Fruit fly (Drosophila melanogaster) whole organism, prepupa: ENCODE results near the gene Ten-a.

ENCODE experiments used
- Blimp-1 ChIP-seq: fragments of 200-800 bp; sonication (Bioruptor generic); optimal IDR thresholded peaks from 3 replicates; lab custom pipeline; 2017; ENCODE audit warnings: missing biosample characterization, missing genetic modification characterization, mild to moderate bottlenecking, moderate library complexity, missing genetic modification reagents
- CG10631 ChIP-seq: fragments of 200-800 bp; sonication (Bioruptor generic); optimal IDR thresholded peaks from 2 replicates; lab custom pipeline; 2016; ENCODE audit warnings: missing biosample characterization, missing genetic modification characterization
- CG10669 ChIP-seq: fragments of 200-800 bp; sonication (Bioruptor generic); optimal IDR thresholded peaks from 3 replicates; lab custom pipeline; 2018; ENCODE audit warnings: missing biosample characterization, mild to moderate bottlenecking, missing genetic modification characterization, moderate library complexity
- CG11294 ChIP-seq: fragments of 200-800 bp; sonication (Bioruptor generic); IDR thresholded peaks from 2 replicates; pipeline ENCODE4 v1.3.6; 2022; ENCODE audit warnings: missing biosample characterization, missing genetic modification characterization
- CG11762 ChIP-seq: fragments of 200-800 bp; sonication (Bioruptor generic); optimal IDR thresholded peaks from 3 replicates; lab custom pipeline; 2016; ENCODE audit warnings: missing biosample characterization, missing genetic modification characterization; ENCODE audit not compliant: insufficient read depth
- CG15336 ChIP-seq: fragments of 200-800 bp; sonication (Bioruptor generic); IDR thresholded peaks from 2 replicates; pipeline ENCODE4 v1.3.6; 2022; ENCODE audit warnings: missing biosample characterization, missing genetic modification characterization
- CG16779 ChIP-seq: fragments of 200-800 bp; sonication (Bioruptor generic); optimal IDR thresholded peaks from 3 replicates; lab custom pipeline; 2017; ENCODE audit warnings: missing biosample characterization, mild to moderate bottlenecking, missing genetic modification characterization
- CG3032 ChIP-seq: fragments of 200-800 bp; optimal IDR thresholded peaks from 2 replicates; lab custom pipeline; 2019; ENCODE audit warnings: missing biosample characterization, mild to moderate bottlenecking, missing genetic modification characterization, moderate library complexity
- CG31627 ChIP-seq: fragments of 200-800 bp; sonication (Bioruptor generic); optimal IDR thresholded peaks from 3 replicates; lab custom pipeline; 2016; ENCODE audit warnings: missing biosample characterization, missing genetic modification characterization
- CG32006 ChIP-seq: fragments of 200-800 bp; sonication (Bioruptor generic); optimal IDR thresholded peaks from 3 replicates; lab custom pipeline; 2017; ENCODE audit warnings: missing biosample characterization, mild to moderate bottlenecking, missing genetic modification characterization
- CG34406 ChIP-seq: fragments of 200-800 bp; sonication (Bioruptor generic); optimal IDR thresholded peaks from 3 replicates; lab custom pipeline; 2016; ENCODE audit warnings: missing biosample characterization, missing genetic modification characterization
- CG3919 ChIP-seq: fragments of 200-800 bp; sonication (Bioruptor generic); optimal IDR thresholded peaks from 3 replicates; lab custom pipeline; 2016; ENCODE audit warnings: missing biosample characterization, missing genetic modification characterization
- CG6276 ChIP-seq: fragments of 200-800 bp; sonication (Bioruptor generic); optimal IDR thresholded peaks from 2 replicates; lab custom pipeline; 2017; ENCODE audit warnings: missing biosample characterization, mild to moderate bottlenecking, missing genetic modification characterization
- CG6792 ChIP-seq: fragments of 200-800 bp; sonication (Bioruptor generic); optimal IDR thresholded peaks from 3 replicates; lab custom pipeline; 2016; ENCODE audit warnings: missing biosample characterization, missing genetic modification characterization
- CG6808 ChIP-seq: fragments of 200-800 bp; sonication (Bioruptor generic); optimal IDR thresholded peaks from 3 replicates; lab custom pipeline; 2017; ENCODE audit warnings: missing biosample characterization, missing genetic modification characterization, mild to moderate bottlenecking, moderate library complexity, missing genetic modification reagents
- CG6854 ChIP-seq: fragments of 200-800 bp; sonication (Bioruptor generic); optimal IDR thresholded peaks from 2 replicates; lab custom pipeline; 2017; ENCODE audit warnings: missing biosample characterization, mild to moderate bottlenecking, missing genetic modification characterization
- CG7368 ChIP-seq: fragments of 200-800 bp; sonication (Bioruptor generic); optimal IDR thresholded peaks from 3 replicates; lab custom pipeline; 2016; ENCODE audit warnings: missing biosample characterization, missing genetic modification characterization
- CG8119 ChIP-seq: fragments of 200-800 bp; sonication (Bioruptor generic); IDR thresholded peaks from 3 replicates; pipeline ENCODE4 v1.3.6; 2022; ENCODE audit warnings: missing biosample characterization, missing genetic modification characterization
- CG8319 ChIP-seq: fragments of 200-800 bp; sonication (Bioruptor generic); optimal IDR thresholded peaks from 3 replicates; lab custom pipeline; 2016; ENCODE audit warnings: missing biosample characterization, missing genetic modification characterization
- CG8632 ChIP-seq: fragments of 200-800 bp; sonication (Bioruptor generic); optimal IDR thresholded peaks from 3 replicates; lab custom pipeline; 2016; ENCODE audit warnings: missing biosample characterization, missing genetic modification characterization
- CG9139 ChIP-seq: fragments of 200-800 bp; sonication (Bioruptor generic); optimal IDR thresholded peaks from 3 replicates; lab custom pipeline; 2017; ENCODE audit warnings: missing biosample characterization, mild to moderate bottlenecking, missing genetic modification characterization
- Eip78C ChIP-seq: fragments of 200-800 bp; sonication (Bioruptor generic); peaks from one replicate; lab custom pipeline; 2016; ENCODE audit warnings: missing biosample characterization, missing genetic modification characterization
- Eip93F ChIP-seq: fragments of 200-800 bp; sonication (Bioruptor generic); optimal IDR thresholded peaks from 2 replicates; lab custom pipeline; 2016; ENCODE audit warnings: missing biosample characterization, mild to moderate bottlenecking, missing genetic modification characterization
- Ets21C ChIP-seq: fragments of 200-800 bp; sonication (Bioruptor generic); optimal IDR thresholded peaks from 3 replicates; lab custom pipeline; 2016; ENCODE audit warnings: missing biosample characterization, missing genetic modification characterization
- Ets96B ChIP-seq: fragments of 200-800 bp; optimal IDR thresholded peaks from 2 replicates; lab custom pipeline; 2019; ENCODE audit warnings: missing biosample characterization, mild to moderate bottlenecking, missing genetic modification characterization, moderate library complexity
- Gug ChIP-seq: fragments of 200-800 bp; sonication (Bioruptor generic); IDR thresholded peaks from 2 replicates; pipeline ENCODE4 v1.3.6; 2022; ENCODE audit warnings: missing biosample characterization, missing genetic modification characterization
- Hr4 ChIP-seq: fragments of 200-800 bp; sonication (Bioruptor generic); optimal IDR thresholded peaks from 3 replicates; lab custom pipeline; 2016; ENCODE audit warnings: missing biosample characterization, missing genetic modification characterization
- Lpt ChIP-seq: fragments of 200-800 bp; sonication (Bioruptor generic); optimal IDR thresholded peaks from 3 replicates; lab custom pipeline; 2016; ENCODE audit warnings: missing biosample characterization, missing genetic modification characterization
- Met ChIP-seq: fragments of 200-800 bp; sonication (Bioruptor generic); optimal IDR thresholded peaks from 3 replicates; lab custom pipeline; 2016; ENCODE audit warnings: missing biosample characterization, missing genetic modification characterization
- OdsH ChIP-seq: fragments of 200-800 bp; sonication (Bioruptor generic); optimal IDR thresholded peaks from 3 replicates; lab custom pipeline; 2016; ENCODE audit warnings: missing biosample characterization, missing genetic modification characterization
- Smox ChIP-seq: fragments of 200-800 bp; sonication (Bioruptor generic); optimal IDR thresholded peaks from 3 replicates; lab custom pipeline; 2016; ENCODE audit warnings: missing biosample characterization, missing genetic modification characterization
- Sox14 ChIP-seq: fragments of 200-800 bp; sonication (Bioruptor generic); optimal IDR thresholded peaks from 3 replicates; lab custom pipeline; 2016; ENCODE audit warnings: missing biosample characterization, missing genetic modification characterization
- Sox15 ChIP-seq: fragments of 200-800 bp; sonication (Bioruptor generic); optimal IDR thresholded peaks from 3 replicates; lab custom pipeline; 2016; ENCODE audit warnings: missing biosample characterization, missing genetic modification characterization
- achi ChIP-seq: fragments of 200-800 bp; sonication (Bioruptor generic); optimal IDR thresholded peaks from 3 replicates; lab custom pipeline; 2016; ENCODE audit warnings: missing biosample characterization, missing genetic modification characterization
- acj6 ChIP-seq: fragments of 200-800 bp; sonication (Bioruptor generic); optimal IDR thresholded peaks from 3 replicates; lab custom pipeline; 2016; ENCODE audit warnings: missing biosample characterization, missing genetic modification characterization
- cyc ChIP-seq: fragments of 200-800 bp; sonication (Bioruptor generic); optimal IDR thresholded peaks from 3 replicates; lab custom pipeline; 2016; ENCODE audit warnings: missing biosample characterization, missing genetic modification characterization
- dac ChIP-seq: fragments of 200-800 bp; sonication (Bioruptor generic); optimal IDR thresholded peaks from 2 replicates; lab custom pipeline; 2017; ENCODE audit warnings: missing biosample characterization, mild to moderate bottlenecking, missing genetic modification characterization
- dsx ChIP-seq: fragments of 200-800 bp; optimal IDR thresholded peaks from 3 replicates; lab custom pipeline; 2019; ENCODE audit warnings: missing biosample characterization, mild to moderate bottlenecking, missing genetic modification characterization, moderate library complexity; ENCODE audit not compliant: poor library complexity, severe bottlenecking
- eg ChIP-seq: fragments of 200-800 bp; sonication (Bioruptor generic); IDR thresholded peaks from 3 replicates; pipeline ENCODE4 v1.3.6; 2022; ENCODE audit warnings: missing biosample characterization, missing genetic modification characterization
- fd85E ChIP-seq: fragments of 200-800 bp; sonication (Bioruptor generic); optimal IDR thresholded peaks from 3 replicates; lab custom pipeline; 2016; ENCODE audit warnings: missing biosample characterization, missing genetic modification characterization
- fkh ChIP-seq: fragments of 200-800 bp; sonication (Bioruptor generic); optimal IDR thresholded peaks from 3 replicates; lab custom pipeline; 2017; ENCODE audit warnings: missing biosample characterization, mild to moderate bottlenecking, missing genetic modification characterization, moderate library complexity
- lz ChIP-seq: fragments of 200-800 bp; sonication (Bioruptor generic); optimal IDR thresholded peaks from 3 replicates; lab custom pipeline; 2016; ENCODE audit warnings: missing biosample characterization, missing genetic modification characterization
- spab ChIP-seq: fragments of 200-800 bp; sonication (Bioruptor generic); optimal IDR thresholded peaks from 2 replicates; lab custom pipeline; 2017; ENCODE audit warnings: missing biosample characterization, mild to moderate bottlenecking, missing genetic modification characterization, missing genetic modification reagents
- ss ChIP-seq, 2 experiments: fragments of 200-800 bp; sonication (Bioruptor generic); optimal IDR thresholded peaks; 2 replicates in 1 of 2; 3 replicates in 1 of 2; lab custom pipeline; 2017 to 2018; ENCODE audit warnings: mild to moderate bottlenecking in 2 of 2, missing biosample characterization in 2 of 2, missing genetic modification characterization in 2 of 2, moderate library complexity in 1 of 2
- svp ChIP-seq: fragments of 200-800 bp; sonication (Bioruptor generic); peaks from one replicate; lab custom pipeline; 2016; ENCODE audit warnings: missing biosample characterization, missing genetic modification characterization

The Ten-a gene

dm6 chrX:12075569-12075968, 32.1 kb downstream of the Ten-a start (continued):
- TF ChIP-seq dac (GFP tag; lab: Kevin White, UChicago) (no peak), CG11294 (GFP tag; lab: Robert Waterston, UW) (no peak), Smox (GFP tag; lab: Kevin White, UChicago) (no peak), CG6854 (GFP tag; lab: Kevin White, UChicago) (no peak), Eip93F (GFP tag; lab: Kevin White, UChicago) (no peak), fd85E (no peak), CG34406 (GFP tag; lab: Kevin White, UChicago) (no peak), CG3032 (tag; lab: Kevin White, UChicago) (no peak), CG11762 (GFP tag; lab: Kevin White, UChicago) (no peak), cyc (GFP tag; lab: Kevin White, UChicago) (peak; percentile 22), fkh (GFP tag; lab: Kevin White, UChicago) (no peak), CG31627 (GFP tag; lab: Kevin White, UChicago) (peak; percentile 36), CG9139 (GFP tag; lab: Kevin White, UChicago) (no peak), CG7368 (no peak), Sox14 (no peak), eg (GFP tag; lab: Robert Waterston, UW) (peak; percentile 46; the same call in 1 of the 3 replicates), acj6 (GFP tag; lab: Kevin White, UChicago) (peak; percentile 5), Ets96B (tag; lab: Kevin White, UChicago) (no peak), CG15336 (GFP tag; lab: Robert Waterston, UW) (no peak), Sox15 (GFP tag; lab: Kevin White, UChicago) (no peak), CG6276 (GFP tag; lab: Kevin White, UChicago) (no peak), svp (GFP tag; lab: Kevin White, UChicago) (peak; percentile 58), spab (GFP tag; lab: Kevin White, UChicago) (peak; percentile 10), Lpt (GFP tag; lab: Kevin White, UChicago) (no peak), Met (peak; percentile 3), CG8632 (no peak), Hr4 (GFP tag; lab: Kevin White, UChicago) (no peak), lz (GFP tag; lab: Kevin White, UChicago) (no peak), Ets21C (GFP tag; lab: Kevin White, UChicago) (no peak), CG16779 (tag; lab: Kevin White, UChicago) (no peak), CG6792 (no peak), CG8119 (GFP tag; lab: Robert Waterston, UW) (no peak), CG3919 (GFP tag; lab: Kevin White, UChicago) (no peak), CG8319 (GFP tag; lab: Kevin White, UChicago) (no peak), dsx (no peak), achi (GFP tag; lab: Kevin White, UChicago) (no peak)

- peak; percentile 62 for TF ChIP-seq Eip78C
- TF ChIP-seq CG10669 (GFP tag; lab: Kevin White, UChicago) = peak; percentile 22
- TF ChIP-seq lz (GFP tag; lab: Kevin White, UChicago) = no peak
- peak; percentile 13 for TF ChIP-seq achi (GFP tag; lab: Kevin White, UChicago)
- TF ChIP-seq CG32006 = peak; percentile 30
- TF ChIP-seq Gug (GFP tag; lab: Robert Waterston, UW) = no peak
- no peak for TF ChIP-seq CG6808 (GFP tag; lab: Kevin White, UChicago)
- TF ChIP-seq ss (GFP tag; optimal IDR thresholded peaks at IDR 0.05; lab: Kevin White, UChicago) = peak in 1 of 2 experiments; percentile 24
- TF ChIP-seq CG8119 (GFP tag; lab: Robert Waterston, UW) = 0 out of 3 replicates have a peak, but pooled peaks have one; percentile 27
- no peak for TF ChIP-seq cyc (GFP tag; lab: Kevin White, UChicago)
- TF ChIP-seq CG10631 (GFP tag; lab: Kevin White, UChicago) = peak; percentile 5
- no peak for TF ChIP-seq CG8632
- peak; percentile 48 for TF ChIP-seq Ets96B (tag; lab: Kevin White, UChicago)
- peak; percentile 7 for TF ChIP-seq svp (GFP tag; lab: Kevin White, UChicago)
- TF ChIP-seq CG3032 (tag; lab: Kevin White, UChicago) = peak; percentile 19
- TF ChIP-seq OdsH (GFP tag; lab: Kevin White, UChicago) = no peak
- peak; percentile 8 for TF ChIP-seq CG6792
- no peak for TF ChIP-seq Lpt (GFP tag; lab: Kevin White, UChicago)
- no peak for TF ChIP-seq Blimp-1 (GFP tag; lab: Kevin White, UChicago)
- no peak for TF ChIP-seq dac (GFP tag; lab: Kevin White, UChicago)
These were observed 32.7 kb downstream of the Ten-a start for dm6 chrX:12076243-12076642.
